Fruit fly (Drosophila melanogaster): ENCODE measurements around the gene Rrp47.

- TF ChIP-seq CG7101 (tag; optimal IDR thresholded peaks at IDR 0.05) (no peak), toe (GFP tag; optimal IDR thresholded peaks at IDR 0.05) (no peak), CG11617 (GFP tag; optimal IDR thresholded peaks at IDR 0.05) (no peak), kay (GFP tag; ENCODE audit: borderline replicate concordance) (no peak), CG7045 (GFP tag; optimal IDR thresholded peaks at IDR 0.05) (no peak), Crg-1 (GFP tag; optimal IDR thresholded peaks at IDR 0.05) (no peak), CG33017 (tag; optimal IDR thresholded peaks at IDR 0.05) (no peak), Clk (GFP tag; optimal IDR thresholded peaks at IDR 0.05) (no peak), bab1 (GFP tag; optimal IDR thresholded peaks at IDR 0.05) (no peak), Hr96 (GFP tag; optimal IDR thresholded peaks at IDR 0.05) (no peak), CG5204 (GFP tag; optimal IDR thresholded peaks at IDR 0.05) (no peak), cnc (optimal IDR thresholded peaks at IDR 0.05) (no peak)
Observed at dm6 chrX:15921655-15922054, 23.0 kb upstream of the Rrp47 start, which contains the start of gene CG8916.

Data from whole organism, adult.